Worm (Caenorhabditis elegans) whole organism, young adult: ENCODE measurements around the gene grd-13.
"Not testable (repeated sequence)": the region's sequence is repeated elsewhere in the genome, so short reads cannot be mapped to it uniquely, and the experiment has no call there.

ENCODE experiments used
- B0019.2 ChIP-seq: fragments of 200-800 bp; sonication (Bioruptor generic); conservative IDR thresholded peaks from 2 replicates; pipeline ENCODE4 v1.3.6; 2022; ENCODE audit warnings: missing genetic modification reagents, missing genetic modification characterization, missing compliant biosample characterization
- C17E4.6 ChIP-seq: fragments of 200-800 bp; sonication (Bioruptor generic); IDR thresholded peaks from 2 replicates; pipeline ENCODE4 v1.3.6; 2022; ENCODE audit warnings: missing genetic modification reagents, missing genetic modification characterization, missing compliant biosample characterization
- F10E7.11 ChIP-seq: sonication (generic microtip); optimal IDR thresholded peaks from 2 replicates; lab custom pipeline; 2017; ENCODE audit warnings: mild to moderate bottlenecking, missing genetic modification characterization, moderate library complexity, missing compliant biosample characterization
- F22D6.2 ChIP-seq: sonication (generic microtip); optimal IDR thresholded peaks from 2 replicates; lab custom pipeline; 2016; ENCODE audit warnings: mild to moderate bottlenecking, missing genetic modification characterization, missing compliant biosample characterization
- F37B4.10 ChIP-seq: fragments of 200-800 bp; sonication (Bioruptor generic); IDR thresholded peaks from 2 replicates; pipeline ENCODE4 v1.3.6; 2022; ENCODE audit warnings: missing genetic modification characterization, missing compliant biosample characterization
- F55B11.4 ChIP-seq: sonication (generic microtip); optimal IDR thresholded peaks from 2 replicates; lab custom pipeline; 2016; ENCODE audit warnings: missing compliant biosample characterization, missing genetic modification characterization, borderline replicate concordance; ENCODE audit not compliant: insufficient read depth
- F57C9.4 ChIP-seq: sonication (generic microtip); optimal IDR thresholded peaks from 2 replicates; lab custom pipeline; 2017; ENCODE audit warnings: mild to moderate bottlenecking, missing genetic modification characterization, missing compliant biosample characterization
- Y53G8AR.9 ChIP-seq: fragments of 200-800 bp; sonication (Bioruptor generic); conservative IDR thresholded peaks from 2 replicates; pipeline ENCODE4 v1.3.6; 2022; ENCODE audit warnings: missing genetic modification reagents, missing genetic modification characterization, missing compliant biosample characterization
- Y56A3A.18 ChIP-seq: fragments of 200-800 bp; sonication (Bioruptor generic); IDR thresholded peaks from 2 replicates; pipeline ENCODE4 v1.3.6; 2022; ENCODE audit warnings: missing genetic modification reagents, missing genetic modification characterization, missing compliant biosample characterization
- Y95B8A.8 ChIP-seq: fragments of 200-800 bp; sonication (Bioruptor generic); IDR thresholded peaks from 2 replicates; pipeline ENCODE4 v1.3.6; 2022; ENCODE audit warnings: missing genetic modification reagents, missing genetic modification characterization, missing compliant biosample characterization
- ZK185.1 ChIP-seq: sonication (generic microtip); optimal IDR thresholded peaks from 2 replicates; lab custom pipeline; 2016; ENCODE audit warnings: mild to moderate bottlenecking, missing genetic modification characterization, missing compliant biosample characterization; ENCODE audit not compliant: poor library complexity, severe bottlenecking
- akir-1 ChIP-seq: fragments of 200-800 bp; sonication (Bioruptor generic); optimal IDR thresholded peaks from 2 replicates; lab custom pipeline; 2018; ENCODE audit warnings: mild to moderate bottlenecking, missing genetic modification characterization, moderate library complexity, missing compliant biosample characterization
- athp-1 ChIP-seq: sonication (generic microtip); optimal IDR thresholded peaks from 2 replicates; lab custom pipeline; 2017; ENCODE audit warnings: mild to moderate bottlenecking, missing genetic modification characterization, missing compliant biosample characterization
- cebp-1 ChIP-seq, 2 experiments: fragments of 200-800 bp in 1 of 2; sonication (Bioruptor generic) in 1 of 2; sonication (generic microtip) in 1 of 2; IDR thresholded peaks in 1 of 2; optimal IDR thresholded peaks in 1 of 2; 2 replicates each; pipeline versions ENCODE4 v1.3.6 to Lab custom; 2017 to 2022; ENCODE audit warnings: missing compliant biosample characterization in 2 of 2, missing genetic modification characterization in 2 of 2, mild to moderate bottlenecking in 1 of 2, missing genetic modification reagents in 1 of 2, moderate library complexity in 1 of 2
- ceh-91 ChIP-seq: fragments of 200-800 bp; sonication (Bioruptor generic); IDR thresholded peaks from 2 replicates; pipeline ENCODE4 v1.3.6; 2022; ENCODE audit warnings: missing genetic modification reagents, missing genetic modification characterization, missing compliant biosample characterization
- dox-1 ChIP-seq: fragments of 200-800 bp; sonication (Bioruptor generic); IDR thresholded peaks from 2 replicates; pipeline ENCODE4 v1.3.6; 2022; ENCODE audit warnings: missing genetic modification reagents, missing genetic modification characterization, missing compliant biosample characterization
- dpl-1 ChIP-seq: fragments of 150-350 bp; optimal IDR thresholded peaks from 2 replicates; lab custom pipeline; 2014; ENCODE audit warnings: missing biosample characterization, missing genetic modification reagents, missing genetic modification characterization
- efl-1 ChIP-seq: fragments of 150-350 bp; optimal IDR thresholded peaks from 2 replicates; lab custom pipeline; 2014; ENCODE audit warnings: missing biosample characterization, missing genetic modification reagents, missing genetic modification characterization
- egl-18 ChIP-seq: fragments of 200-800 bp; sonication (Bioruptor generic); IDR thresholded peaks from 2 replicates; pipeline ENCODE4 v1.3.6; 2022; ENCODE audit warnings: missing genetic modification reagents, missing genetic modification characterization, missing compliant biosample characterization
- ets-4 ChIP-seq: fragments of 200-800 bp; sonication (Bioruptor generic); optimal IDR thresholded peaks from 2 replicates; lab custom pipeline; 2018; ENCODE audit warnings: mild to moderate bottlenecking, missing genetic modification characterization, missing compliant biosample characterization
- hlh-12 ChIP-seq: sonication (generic microtip); optimal IDR thresholded peaks from 2 replicates; lab custom pipeline; 2016; ENCODE audit warnings: missing genetic modification characterization, missing compliant biosample characterization
- lag-1 ChIP-seq: fragments of 200-800 bp; sonication (Bioruptor generic); IDR thresholded peaks from 2 replicates; pipeline ENCODE4 v1.3.6; 2022; ENCODE audit warnings: missing genetic modification reagents, missing genetic modification characterization, missing compliant biosample characterization
- nhr-27 ChIP-seq: fragments of 200-800 bp; sonication (Bioruptor generic); optimal IDR thresholded peaks from 2 replicates; lab custom pipeline; 2018; ENCODE audit warnings: mild to moderate bottlenecking, missing genetic modification characterization, moderate library complexity, missing compliant biosample characterization
- pha-4 ChIP-seq: fragments of 150-350 bp; sonication (generic microtip); optimal IDR thresholded peaks from 2 replicates; lab custom pipeline; 2014; ENCODE audit warnings: missing biosample characterization, missing genetic modification reagents, missing genetic modification characterization
- repo-1 ChIP-seq: sonication (generic microtip); optimal IDR thresholded peaks from 2 replicates; lab custom pipeline; 2017; ENCODE audit warnings: mild to moderate bottlenecking, missing genetic modification characterization, missing compliant biosample characterization
- sdz-38 ChIP-seq: sonication (generic microtip); optimal IDR thresholded peaks from 2 replicates; lab custom pipeline; 2016; ENCODE audit warnings: missing genotype, missing genetic modification characterization, missing compliant biosample characterization
- sea-2 ChIP-seq: fragments of 200-800 bp; sonication (Bioruptor generic); IDR thresholded peaks from 2 replicates; pipeline ENCODE4 v1.3.6; 2022; ENCODE audit warnings: missing genetic modification characterization, missing compliant biosample characterization
- snpc-1.1 ChIP-seq: sonication (generic microtip); optimal IDR thresholded peaks from 2 replicates; lab custom pipeline; 2017; ENCODE audit warnings: missing genetic modification characterization, mild to moderate bottlenecking, missing compliant biosample characterization, antibody characterized with exemption, moderate library complexity, missing genotype, missing genetic modification reagents; ENCODE audit not compliant: insufficient read depth
- snpc-1.3 ChIP-seq: sonication (generic microtip); optimal IDR thresholded peaks from 2 replicates; lab custom pipeline; 2017; ENCODE audit warnings: missing genetic modification characterization, mild to moderate bottlenecking, missing compliant biosample characterization, antibody characterized with exemption, moderate library complexity, missing genotype, missing genetic modification reagents; ENCODE audit not compliant: insufficient read depth
- snpc-3.4 ChIP-seq: sonication (generic microtip); optimal IDR thresholded peaks from 2 replicates; lab custom pipeline; 2017; ENCODE audit warnings: missing genetic modification characterization, mild to moderate bottlenecking, missing compliant biosample characterization, antibody characterized with exemption, moderate library complexity, missing genotype, missing genetic modification reagents
- somi-1 ChIP-seq: fragments of 200-800 bp; sonication (Bioruptor generic); optimal IDR thresholded peaks from 2 replicates; lab custom pipeline; 2018; ENCODE audit warnings: mild to moderate bottlenecking, missing genetic modification characterization, missing compliant biosample characterization
- sptf-2 ChIP-seq: fragments of 200-800 bp; sonication (Bioruptor generic); optimal IDR thresholded peaks from 2 replicates; lab custom pipeline; 2018; ENCODE audit warnings: mild to moderate bottlenecking, missing genetic modification characterization, missing compliant biosample characterization
- tbx-9 ChIP-seq: sonication (generic microtip); optimal IDR thresholded peaks from 2 replicates; lab custom pipeline; 2016; ENCODE audit warnings: borderline replicate concordance, missing genetic modification characterization, inconsistent platforms, missing compliant biosample characterization
- xnd-1 ChIP-seq: sonication (generic microtip); optimal IDR thresholded peaks from 2 replicates; lab custom pipeline; 2016; ENCODE audit warnings: missing genotype, missing genetic modification reagents, missing genetic modification characterization, missing compliant biosample characterization
- zfh-2 ChIP-seq: fragments of 200-800 bp; sonication (Bioruptor generic); conservative IDR thresholded peaks from 2 replicates; pipeline ENCODE4 v1.3.6; 2022; ENCODE audit warnings: missing genetic modification reagents, missing genetic modification characterization, missing compliant biosample characterization

Gene grd-13

ce11 chrIV:3438022-3438421 lies at the start of gene grd-13:
TSS of gene grd-13 (plus strand) at chrIV:3438312.
- TF ChIP-seq snpc-3.4 (tag; lab: Kevin White, UChicago) (no peak), tbx-9 (no peak), F57C9.4 (tag; lab: Kevin White, UChicago) (no peak), lag-1 (GFP tag; lab: Robert Waterston, UW) (no peak), cebp-1 (GFP tag; IDR thresholded peaks at IDR 0.05; lab: Robert Waterston, UW) (no peak), cebp-1 (tag; optimal IDR thresholded peaks at IDR 0.05; lab: Kevin White, UChicago) (no peak), efl-1 (no peak), ZK185.1 (tag; lab: Kevin White, UChicago) (no peak), Y56A3A.18 (GFP tag; lab: Robert Waterston, UW) (no peak), xnd-1 (no peak), Y53G8AR.9 (GFP tag; lab: Robert Waterston, UW) (no peak)
- TF ChIP-seq, all 124 proteins: peak for 0

DNA sequence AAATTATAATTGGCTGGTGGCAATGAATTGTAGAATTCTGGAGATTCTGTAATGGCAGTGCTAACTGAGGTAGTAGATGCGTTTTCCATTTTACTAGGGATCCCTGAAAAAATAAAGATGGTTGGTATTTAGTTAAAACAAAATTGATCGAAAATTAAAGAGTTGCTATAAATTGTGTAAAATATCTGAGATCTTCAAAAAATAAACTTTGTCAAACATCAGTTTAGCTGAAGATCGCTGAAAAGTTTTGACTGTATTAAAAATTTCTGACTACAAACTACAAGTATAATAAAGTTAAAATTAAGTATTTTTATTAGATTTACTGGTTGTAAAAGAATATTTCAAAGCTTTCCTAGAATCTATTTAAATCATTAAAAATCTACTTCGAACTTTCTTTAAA lies 48.1 kb upstream of the grd-13 start, which contains the start of gene B0546.5:
B0546.5 (minus strand) TSS at position 101 of the 400 bp plus-strand sequence.
- not testable (repeated sequence) for TF ChIP-seq F55B11.4 (tag; lab: Kevin White, UChicago); ets-4; ceh-91 (GFP tag; lab: Robert Waterston, UW)
- TF ChIP-seq, all 124 proteins: peak for 0; not testable (repeated sequence) for 124

- not testable (repeated sequence) for TF ChIP-seq F37B4.10 (GFP tag; lab: Robert Waterston, UW); dox-1; snpc-1.1 (tag; lab: Kevin White, UChicago)
Measured at ce11 chrIV:3394066-3394465, 44.0 kb upstream of the grd-13 start, which contains the start of gene C04C3.4. TSS of gene C04C3.4 (plus strand) at chrIV:3394366.

DNA sequence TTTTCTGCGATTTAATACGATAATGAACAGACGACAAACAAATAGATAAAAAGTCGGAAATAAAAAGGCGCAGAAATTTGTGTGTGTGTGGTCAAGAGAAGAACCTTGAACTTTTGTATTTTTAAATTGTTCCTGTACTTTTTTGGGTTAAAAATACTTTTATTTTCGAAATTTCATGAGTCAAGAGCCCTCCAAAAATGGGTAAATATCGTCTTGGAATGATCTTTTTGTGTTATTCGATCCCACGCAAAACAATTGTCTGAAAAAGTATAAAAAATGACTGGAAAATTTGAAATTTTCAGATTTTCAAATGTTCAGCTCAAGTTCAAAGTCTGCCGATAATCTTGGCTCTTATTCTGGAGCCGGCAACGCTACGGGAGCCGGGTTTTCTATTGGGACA lies 42.5 kb upstream of the grd-13 start, which contains the start of gene C04C3.14:
C04C3.14 (plus strand) TSS at position 301 of the 400 bp plus-strand sequence.
- no peak for TF ChIP-seq dpl-1 (GFP tag; lab: Kevin White, UChicago)
- no peak for TF ChIP-seq athp-1
- no peak for TF ChIP-seq sea-2 (GFP tag; lab: Robert Waterston, UW)
- TF ChIP-seq F10E7.11 (tag; lab: Kevin White, UChicago), result no peak
- TF ChIP-seq nhr-27 (tag; lab: Kevin White, UChicago), result no peak
- TF ChIP-seq snpc-1.3, result no peak
- TF ChIP-seq repo-1, result no peak
- no peak for TF ChIP-seq zfh-2 (GFP tag; lab: Robert Waterston, UW)
- TF ChIP-seq somi-1 (GFP tag; lab: Kevin White, UChicago), result no peak
- TF ChIP-seq egl-18 (GFP tag; lab: Robert Waterston, UW), result no peak
- no peak for TF ChIP-seq hlh-12 (tag; lab: Kevin White, UChicago)
- no peak for TF ChIP-seq sdz-38 (tag; lab: Kevin White, UChicago)
- TF ChIP-seq F22D6.2 (tag; lab: Kevin White, UChicago), result no peak
- no peak for TF ChIP-seq akir-1 (GFP tag; lab: Kevin White, UChicago)
- TF ChIP-seq Y95B8A.8, result no peak
- no peak for TF ChIP-seq sptf-2 (GFP tag; lab: Kevin White, UChicago)
- TF ChIP-seq B0019.2 (GFP tag; lab: Robert Waterston, UW), result no peak
- TF ChIP-seq ceh-91 (GFP tag; lab: Robert Waterston, UW), result no peak
- TF ChIP-seq pha-4 (tag; lab: Kevin White, UChicago), result no peak
- TF ChIP-seq C17E4.6 (GFP tag; lab: Robert Waterston, UW), result no peak
